Fruit fly (Drosophila melanogaster) whole organism, embryonic: ENCODE measurements around the gene CG33286.

Source experiments
- Asciz ChIP-seq: fragments of 200-800 bp; sonication (Bioruptor generic); optimal IDR thresholded peaks from 2 replicates; lab custom pipeline; 2017; ENCODE audit warnings: missing biosample characterization, mild to moderate bottlenecking, missing genetic modification characterization, missing genetic modification reagents
- Awh ChIP-seq: fragments of 200-800 bp; sonication (Bioruptor generic); IDR thresholded peaks from 2 replicates; pipeline ENCODE4, ENCODE4 v1.3.6; 2022; ENCODE audit warnings: missing biosample characterization, missing genetic modification characterization
- Bdp1 ChIP-seq: fragments of 200-800 bp; sonication (Bioruptor generic); optimal IDR thresholded peaks from 3 replicates; lab custom pipeline; 2016; ENCODE audit warnings: missing biosample characterization, missing genetic modification characterization
- CG10959 ChIP-seq: fragments of 200-800 bp; sonication (Bioruptor generic); IDR thresholded peaks from 2 replicates; pipeline ENCODE4 v1.3.6; 2022; ENCODE audit warnings: missing biosample characterization, missing genetic modification characterization
- CG12659 ChIP-seq: fragments of 200-800 bp; sonication (Bioruptor generic); optimal IDR thresholded peaks from 3 replicates; lab custom pipeline; 2017; ENCODE audit warnings: mild to moderate bottlenecking, missing biosample characterization, missing genetic modification reagents, missing genetic modification characterization
- CG13894 ChIP-seq: fragments of 200-800 bp; sonication (Bioruptor generic); optimal IDR thresholded peaks from 3 replicates; lab custom pipeline; 2018; ENCODE audit warnings: missing biosample characterization, mild to moderate bottlenecking, missing genetic modification characterization, moderate library complexity
- CG14667 ChIP-seq: fragments of 200-800 bp; sonication (Bioruptor generic); IDR thresholded peaks from 2 replicates; pipeline ENCODE4 v1.3.6; 2022; ENCODE audit warnings: missing biosample characterization, missing genetic modification characterization
- CG1529 ChIP-seq: fragments of 200-800 bp; sonication (Bioruptor generic); optimal IDR thresholded peaks from 3 replicates; lab custom pipeline; 2018; ENCODE audit warnings: missing biosample characterization, missing genetic modification characterization
- CG15479 ChIP-seq: fragments of 200-800 bp; sonication (Bioruptor generic); optimal IDR thresholded peaks from 3 replicates; lab custom pipeline; 2019; ENCODE audit warnings: missing biosample characterization, mild to moderate bottlenecking, missing genetic modification characterization, moderate library complexity
- CG17328 ChIP-seq: fragments of 200-800 bp; sonication (Bioruptor generic); IDR thresholded peaks from 2 replicates; pipeline ENCODE4 v1.3.6; 2022; ENCODE audit warnings: missing biosample characterization, missing genetic modification characterization
- CG1792 ChIP-seq: fragments of 200-800 bp; sonication (Bioruptor generic); optimal IDR thresholded peaks from 2 replicates; lab custom pipeline; 2016; ENCODE audit warnings: missing biosample characterization, missing genetic modification characterization
- CG30403 ChIP-seq: fragments of 200-800 bp; sonication (Bioruptor generic); optimal IDR thresholded peaks from 3 replicates; lab custom pipeline; 2016; ENCODE audit warnings: missing biosample characterization, missing genetic modification characterization
- CG3065 ChIP-seq: fragments of 200-800 bp; sonication (Bioruptor generic); optimal IDR thresholded peaks from 2 replicates; lab custom pipeline; 2016; ENCODE audit warnings: missing biosample characterization, missing genetic modification characterization
- CG3995 ChIP-seq: fragments of 200-800 bp; sonication (Bioruptor generic); optimal IDR thresholded peaks from 3 replicates; lab custom pipeline; 2016; ENCODE audit warnings: missing biosample characterization, missing genetic modification characterization
- CG4404 ChIP-seq: fragments of 200-800 bp; sonication (Bioruptor generic); IDR thresholded peaks from 2 replicates; pipeline ENCODE4 v1.3.6; 2022; ENCODE audit warnings: missing biosample characterization, missing genetic modification characterization
- CG5953 ChIP-seq: fragments of 200-800 bp; sonication (Bioruptor generic); IDR thresholded peaks from 2 replicates; pipeline ENCODE4 v1.3.6; 2022; ENCODE audit warnings: missing biosample characterization, missing genetic modification characterization
- CG6175 ChIP-seq: fragments of 200-800 bp; sonication (Bioruptor generic); IDR thresholded peaks from 3 replicates; pipeline ENCODE4 v1.3.6; 2022; ENCODE audit warnings: missing biosample characterization, missing genetic modification characterization
- CG6813 ChIP-seq: fragments of 200-800 bp; sonication (Bioruptor generic); optimal IDR thresholded peaks from 2 replicates; lab custom pipeline; 2017; ENCODE audit warnings: missing biosample characterization, missing genetic modification characterization, mild to moderate bottlenecking, moderate library complexity, missing genetic modification reagents
- CG7786 ChIP-seq: fragments of 200-800 bp; sonication (Bioruptor generic); optimal IDR thresholded peaks from 2 replicates; lab custom pipeline; 2016; ENCODE audit warnings: missing biosample characterization, missing genetic modification characterization
- CG8089 ChIP-seq: fragments of 200-800 bp; sonication (Bioruptor generic); optimal IDR thresholded peaks from 3 replicates; lab custom pipeline; 2016; ENCODE audit warnings: missing biosample characterization, missing genetic modification characterization
- Drgx ChIP-seq: fragments of 200-800 bp; sonication (Bioruptor generic); IDR thresholded peaks from 2 replicates; pipeline ENCODE4 v1.3.6; 2022; ENCODE audit warnings: missing biosample characterization, missing genetic modification characterization
- Ets97D ChIP-seq: fragments of 200-800 bp; sonication (Bioruptor generic); optimal IDR thresholded peaks from 3 replicates; lab custom pipeline; 2016; ENCODE audit warnings: missing biosample characterization, missing genetic modification characterization
- HLH3B ChIP-seq: fragments of 200-800 bp; sonication (Bioruptor generic); IDR thresholded peaks from 2 replicates; pipeline ENCODE4 v1.3.6; 2022; ENCODE audit warnings: missing biosample characterization, missing genetic modification characterization
- Hr51 ChIP-seq, 2 experiments: fragments of 200-800 bp; sonication (Bioruptor generic); optimal IDR thresholded peaks; 2 replicates in 1 of 2; 3 replicates in 1 of 2; lab custom pipeline; 2016 to 2018; ENCODE audit warnings: missing biosample characterization in 2 of 2, missing genetic modification characterization in 2 of 2, mild to moderate bottlenecking in 1 of 2, moderate library complexity in 1 of 2
- MTF-1 ChIP-seq: fragments of 200-800 bp; sonication (Bioruptor generic); optimal IDR thresholded peaks from 2 replicates; lab custom pipeline; 2018; ENCODE audit warnings: missing biosample characterization, mild to moderate bottlenecking, missing genetic modification characterization, borderline replicate concordance
- Mad ChIP-seq: fragments of 200-800 bp; sonication (Bioruptor generic); optimal IDR thresholded peaks from 2 replicates; lab custom pipeline; 2016; ENCODE audit warnings: missing biosample characterization, missing genetic modification characterization
- Nf-YA ChIP-seq: fragments of 200-800 bp; sonication (Bioruptor generic); IDR thresholded peaks from 2 replicates; pipeline ENCODE4 v1.3.6; 2022; ENCODE audit warnings: missing biosample characterization, missing genetic modification characterization
- Optix ChIP-seq: fragments of 200-800 bp; sonication (Bioruptor generic); IDR thresholded peaks from 3 replicates; pipeline ENCODE4 v1.3.6; 2022; ENCODE audit warnings: missing biosample characterization, missing genetic modification characterization
- Stat92E ChIP-seq, 3 experiments: fragments of >200 bp in 2 of 3; fragments of 200-800 bp in 1 of 3; sonication (Bioruptor generic) in 1 of 3; optimal IDR thresholded peaks; 2 replicates each; lab custom pipeline; 2017 to 2019; ENCODE audit warnings: missing biosample characterization in 3 of 3, missing genetic modification characterization in 3 of 3, mild to moderate bottlenecking in 1 of 3, moderate library complexity in 1 of 3
- Taf1 ChIP-seq: fragments of 200-800 bp; sonication (Bioruptor generic); IDR thresholded peaks from 2 replicates; pipeline ENCODE4 v1.3.6; 2022; ENCODE audit warnings: missing biosample characterization, missing genetic modification characterization
- ash1 ChIP-seq: fragments of 200-800 bp; sonication (Bioruptor generic); optimal IDR thresholded peaks from 2 replicates; lab custom pipeline; 2018; ENCODE audit warnings: missing biosample characterization, mild to moderate bottlenecking, missing genetic modification characterization
- ato ChIP-seq: fragments of 200-800 bp; sonication (Bioruptor generic); IDR thresholded peaks from 2 replicates; pipeline ENCODE4 v1.3.6; 2022; ENCODE audit warnings: missing biosample characterization, missing genetic modification characterization; ENCODE audit not compliant: partially characterized antibody
- cg ChIP-seq: fragments of 200-800 bp; sonication (Bioruptor generic); optimal IDR thresholded peaks from 3 replicates; lab custom pipeline; 2019; ENCODE audit warnings: missing biosample characterization, mild to moderate bottlenecking, missing genetic modification characterization, moderate library complexity
- da ChIP-seq: fragments of 200-800 bp; sonication (Bioruptor generic); optimal IDR thresholded peaks from 2 replicates; lab custom pipeline; 2016; ENCODE audit warnings: missing biosample characterization, missing genetic modification characterization
- grau ChIP-seq: fragments of 200-800 bp; optimal IDR thresholded peaks from 3 replicates; lab custom pipeline; 2019; ENCODE audit warnings: missing biosample characterization, mild to moderate bottlenecking, missing genetic modification characterization, moderate library complexity
- hkb ChIP-seq, 2 experiments: fragments of 200-800 bp in 1 of 2; fragments of >200 bp in 1 of 2; sonication (Bioruptor generic) in 1 of 2; IDR thresholded peaks in 1 of 2; optimal IDR thresholded peaks in 1 of 2; 2 replicates each; pipeline versions ENCODE4 v1.3.6 to Lab custom; 2017 to 2022; ENCODE audit warnings: missing biosample characterization in 1 of 2, missing genetic modification characterization in 1 of 2
- kay ChIP-seq: fragments of 200-800 bp; sonication (Bioruptor generic); optimal IDR thresholded peaks from 2 replicates; lab custom pipeline; 2016; ENCODE audit warnings: missing biosample characterization, missing genetic modification characterization
- ken ChIP-seq: fragments of 200-800 bp; sonication (Bioruptor generic); IDR thresholded peaks from 3 replicates; pipeline ENCODE4 v1.3.6; 2022; ENCODE audit warnings: missing biosample characterization, missing genetic modification characterization
- lmd ChIP-seq: fragments of 200-800 bp; sonication (Bioruptor generic); IDR thresholded peaks from 2 replicates; pipeline ENCODE4 v1.3.6; 2022; ENCODE audit warnings: missing biosample characterization, missing genetic modification characterization
- pfk ChIP-seq: fragments of 200-800 bp; sonication (Bioruptor generic); optimal IDR thresholded peaks from 2 replicates; lab custom pipeline; 2018; ENCODE audit warnings: missing biosample characterization, mild to moderate bottlenecking, missing genetic modification characterization, moderate library complexity
- psq ChIP-seq: fragments of 200-800 bp; sonication (Bioruptor generic); optimal IDR thresholded peaks from 2 replicates; lab custom pipeline; 2017; ENCODE audit warnings: missing biosample characterization, missing genetic modification characterization
- shn ChIP-seq: fragments of 200-800 bp; sonication (Bioruptor generic); optimal IDR thresholded peaks from 3 replicates; lab custom pipeline; 2016; ENCODE audit warnings: missing biosample characterization, missing genetic modification characterization
- sisA ChIP-seq: fragments of 200-800 bp; sonication (Bioruptor generic); IDR thresholded peaks from 2 replicates; pipeline ENCODE4 v1.3.6; 2022; ENCODE audit warnings: missing biosample characterization, missing genetic modification characterization
- slou ChIP-seq: fragments of 200-800 bp; sonication (Bioruptor generic); optimal IDR thresholded peaks from 3 replicates; lab custom pipeline; 2016; ENCODE audit warnings: missing biosample characterization, missing genetic modification characterization
- sr ChIP-seq: fragments of 200-800 bp; sonication (Bioruptor generic); IDR thresholded peaks from 3 replicates; pipeline ENCODE4 v1.3.6; 2022; ENCODE audit warnings: missing biosample characterization, missing genetic modification characterization
- sug ChIP-seq: fragments of 200-800 bp; optimal IDR thresholded peaks from 2 replicates; lab custom pipeline; 2019; ENCODE audit warnings: missing biosample characterization, mild to moderate bottlenecking, missing genetic modification characterization, moderate library complexity
- tio ChIP-seq: fragments of 200-800 bp; sonication (Bioruptor generic); optimal IDR thresholded peaks from 2 replicates; lab custom pipeline; 2017; ENCODE audit warnings: missing biosample characterization, missing genetic modification characterization, inconsistent platforms
- trh ChIP-seq: fragments of 200-800 bp; sonication (Bioruptor generic); optimal IDR thresholded peaks from 2 replicates; lab custom pipeline; 2016; ENCODE audit warnings: missing biosample characterization, missing genetic modification characterization
- wor ChIP-seq: fragments of 200-800 bp; sonication (Bioruptor generic); IDR thresholded peaks from 2 replicates; pipeline ENCODE4 v1.3.6; 2022; ENCODE audit warnings: missing biosample characterization, missing genetic modification characterization

CG33286 gene

dm6 chr3L:20974600-20974999 lies at the start of gene CG33286:
Gene CG33286, minus strand, starts transcription at chr3L:20974700.
- TF ChIP-seq CG15479 (GFP tag; lab: Kevin White, UChicago) = no peak
- TF ChIP-seq shn (GFP tag; lab: Kevin White, UChicago) = no peak
- TF ChIP-seq CG8089 (GFP tag; lab: Kevin White, UChicago) = no peak
- TF ChIP-seq cg (GFP tag; lab: Kevin White, UChicago) = no peak
- no peak for TF ChIP-seq CG1529 (GFP tag; lab: Kevin White, UChicago)
- no peak for TF ChIP-seq sr
- TF ChIP-seq pfk = no peak
- TF ChIP-seq Asciz (GFP tag; lab: Kevin White, UChicago) = no peak
- no peak for TF ChIP-seq ken (GFP tag; lab: Robert Waterston, UW)
- TF ChIP-seq HLH3B = no peak
- TF ChIP-seq slou = no peak
- TF ChIP-seq CG12659 (GFP tag; lab: Kevin White, UChicago) = no peak

dm6 chr3L:21023795-21024194 lies 49.3 kb upstream of the CG33286 start:
- no peak for TF ChIP-seq CG10959 (GFP tag; lab: Robert Waterston, UW)
- no peak for TF ChIP-seq Mad
- TF ChIP-seq Awh (GFP tag; lab: Robert Waterston, UW) = peak; percentile 49; the same call in 1 of the 2 replicates
- TF ChIP-seq CG13894 (tag; lab: Kevin White, UChicago) = peak; percentile 83
- peak; percentile 59; the same call in 1 of the 3 replicates for TF ChIP-seq CG6175
- no peak for TF ChIP-seq CG30403 (GFP tag; lab: Kevin White, UChicago)
- peak; percentile 62 for TF ChIP-seq CG3995 (GFP tag; lab: Kevin White, UChicago)
- TF ChIP-seq grau (tag; lab: Kevin White, UChicago) = peak; percentile 72
- TF ChIP-seq, all 482 proteins: peak for 5

dm6 chr3L:21023364-21023763 lies 48.9 kb upstream of the CG33286 start:
- TF ChIP-seq CG6813 (GFP tag; lab: Kevin White, UChicago) = no peak
- no peak for TF ChIP-seq CG14667 (GFP tag; lab: Robert Waterston, UW)
- TF ChIP-seq Stat92E (GFP tag; optimal IDR thresholded peaks at IDR 0.05; lab: Kevin White, UChicago) = no peak
- no peak for TF ChIP-seq da (GFP tag; lab: Kevin White, UChicago)
- TF ChIP-seq hkb (optimal IDR thresholded peaks at IDR 0.05; lab: Kevin White, UChicago) = no peak
- no peak for TF ChIP-seq hkb (GFP tag; IDR thresholded peaks at IDR 0.05; lab: Robert Waterston, UW)
- no peak for TF ChIP-seq tio
- TF ChIP-seq trh (GFP tag; lab: Kevin White, UChicago) = no peak
- TF ChIP-seq CG12659 (GFP tag; lab: Kevin White, UChicago) = no peak
- 0 out of 2 replicates have a peak, but pooled peaks have one; percentile 4 for TF ChIP-seq Drgx
- no peak for TF ChIP-seq Nf-YA (GFP tag; lab: Robert Waterston, UW)
- no peak for TF ChIP-seq Ets97D (GFP tag; lab: Kevin White, UChicago)
- TF ChIP-seq ato (GFP tag; lab: Robert Waterston, UW) = no peak
- no peak for TF ChIP-seq lmd (GFP tag; lab: Robert Waterston, UW)
- no peak for TF ChIP-seq CG7786 (GFP tag; lab: Kevin White, UChicago)
- TF ChIP-seq ash1 (GFP tag; lab: Kevin White, UChicago) = no peak
- TF ChIP-seq Hr51 (GFP tag; optimal IDR thresholded peaks at IDR 0.05; lab: Kevin White, UChicago) = no peak
- no peak for TF ChIP-seq sisA (GFP tag; lab: Robert Waterston, UW)
- no peak for TF ChIP-seq CG3065 (GFP tag; lab: Kevin White, UChicago)
- TF ChIP-seq wor (GFP tag; lab: Robert Waterston, UW) = no peak
- TF ChIP-seq CG17328 (GFP tag; lab: Robert Waterston, UW) = no peak
- TF ChIP-seq Taf1 (GFP tag; lab: Robert Waterston, UW) = no peak
- TF ChIP-seq MTF-1 (GFP tag; lab: Kevin White, UChicago) = no peak
- peak; percentile 74 for TF ChIP-seq psq
- no peak for TF ChIP-seq CG5953 (GFP tag; lab: Robert Waterston, UW)
- TF ChIP-seq CG30403 (GFP tag; lab: Kevin White, UChicago) = no peak
- no peak for TF ChIP-seq sug (tag; lab: Kevin White, UChicago)
- TF ChIP-seq CG4404 = no peak
- TF ChIP-seq CG1792 = no peak
- no peak for TF ChIP-seq Bdp1 (GFP tag; lab: Kevin White, UChicago)
- no peak for TF ChIP-seq kay (GFP tag; lab: Kevin White, UChicago)
- no peak for TF ChIP-seq Optix (GFP tag; lab: Robert Waterston, UW)
